Fruit fly (Drosophila melanogaster): ENCODE measurements around the gene tsg.

dm6 chrX:11988912-11989311 is at the start of gene tsg:
- no peak for TF ChIP-seq psq (optimal IDR thresholded peaks at IDR 0.05)
- no peak for TF ChIP-seq Dll (optimal IDR thresholded peaks at IDR 0.05)
- TF ChIP-seq usp (GFP tag; optimal IDR thresholded peaks at IDR 0.05), result no peak
- TF ChIP-seq EcR (GFP tag; optimal IDR thresholded peaks at IDR 0.05), result no peak

Data from whole organism.